In the genomic region with DNA sequence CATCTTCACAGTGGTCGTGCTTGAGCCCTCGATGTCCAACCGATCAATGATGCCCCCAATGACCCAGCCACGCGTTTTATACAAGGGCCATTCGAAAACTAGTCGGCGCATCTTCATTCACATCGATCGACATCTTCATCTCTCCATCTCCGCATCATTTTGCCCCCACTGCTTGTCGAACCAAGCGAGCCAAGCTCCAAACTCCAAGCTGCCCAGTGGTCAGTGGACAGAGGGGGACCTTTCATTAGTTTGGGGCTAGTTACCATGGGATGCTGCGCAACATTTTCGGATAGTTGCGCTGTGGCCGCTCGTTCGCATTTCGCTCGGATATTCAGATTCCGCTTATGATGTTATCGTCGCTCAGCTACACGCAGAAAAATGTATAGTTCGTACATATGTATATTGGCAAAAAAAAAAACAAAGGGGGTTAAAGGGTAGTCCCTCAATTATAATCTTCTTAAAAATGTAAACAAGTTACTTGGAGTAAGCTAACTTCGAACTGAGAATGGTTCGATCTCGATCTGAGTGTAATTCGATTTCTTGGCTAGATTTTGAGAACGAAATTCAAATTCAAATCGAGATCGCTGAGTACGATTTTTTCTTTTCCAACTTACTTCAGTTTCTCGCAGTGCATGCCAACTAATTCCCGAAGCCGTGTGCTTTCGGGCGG, we compare ENCODE assay signal across 2 fruit fly cellular contexts.
TF ChIP-seq lines count a peak whose summit lies in the region.

A gene (minus strand): TSS at position 51 of the 670 bp plus-strand sequence.

TF ChIP-seq in whole organism, embryonic, 481 proteins besides CTCF, POLR2A, EP300 and RAD21 (continued from another document and continues in another):
- TF ChIP-seq CG1603 (tag; optimal IDR thresholded peaks at IDR 0.05; lab: Kevin White, UChicago), result peak; percentile 38
- TF ChIP-seq odd (GFP tag; optimal IDR thresholded peaks at IDR 0.05; lab: Kevin White, UChicago), result no peak
- TF ChIP-seq tx (GFP tag; optimal IDR thresholded peaks at IDR 0.05; lab: Kevin White, UChicago), result no peak
- TF ChIP-seq sisA (GFP tag; IDR thresholded peaks at IDR 0.05; lab: Robert Waterston, UW), result peak; percentile 71
- 0 out of 3 replicates have a peak, but pooled peaks have one; percentile 42 for TF ChIP-seq ase (GFP tag; IDR thresholded peaks at IDR 0.05; lab: Robert Waterston, UW)
- no peak for TF ChIP-seq CG15514 (GFP tag; optimal IDR thresholded peaks at IDR 0.05; lab: Kevin White, UChicago)
- no peak for TF ChIP-seq D19B (GFP tag; optimal IDR thresholded peaks at IDR 0.05; lab: Kevin White, UChicago)
- no peak for TF ChIP-seq Sry-β (GFP tag; optimal IDR thresholded peaks at IDR 0.05; lab: Kevin White, UChicago)
- no peak for TF ChIP-seq dan (GFP tag; IDR thresholded peaks at IDR 0.05; lab: Robert Waterston, UW)
- TF ChIP-seq tup (GFP tag; optimal IDR thresholded peaks at IDR 0.05; lab: Kevin White, UChicago), result no peak
- no peak for TF ChIP-seq CG10654 (GFP tag; optimal IDR thresholded peaks at IDR 0.05; lab: Kevin White, UChicago)
- TF ChIP-seq D19A (tag; optimal IDR thresholded peaks at IDR 0.05; lab: Kevin White, UChicago), result no peak
- TF ChIP-seq CG1792 (GFP tag; optimal IDR thresholded peaks at IDR 0.05; lab: Kevin White, UChicago), result no peak
- TF ChIP-seq sr (GFP tag; IDR thresholded peaks at IDR 0.05; lab: Robert Waterston, UW), result no peak
- no peak for TF ChIP-seq slp2 (GFP tag; optimal IDR thresholded peaks at IDR 0.05; lab: Kevin White, UChicago)
- TF ChIP-seq CG11093 (GFP tag; IDR thresholded peaks at IDR 0.05; lab: Robert Waterston, UW), result peak; percentile 40; the same call in 1 of the 3 replicates
- TF ChIP-seq CG4854 (GFP tag; optimal IDR thresholded peaks at IDR 0.05; lab: Kevin White, UChicago), result no peak
- no peak for TF ChIP-seq chm (GFP tag; IDR thresholded peaks at IDR 0.05; lab: Robert Waterston, UW)
- no peak for TF ChIP-seq CHES-1-like (GFP tag; optimal IDR thresholded peaks at IDR 0.05; lab: Kevin White, UChicago)
- no peak for TF ChIP-seq CG31388 (GFP tag; optimal IDR thresholded peaks at IDR 0.05; lab: Kevin White, UChicago)
- peak; percentile 17 for TF ChIP-seq CG13296 (GFP tag; optimal IDR thresholded peaks at IDR 0.05; lab: Kevin White, UChicago)
- peak; percentile 45 for TF ChIP-seq Xbp1 (GFP tag; optimal IDR thresholded peaks at IDR 0.05; lab: Kevin White, UChicago)
- TF ChIP-seq sna (GFP tag; IDR thresholded peaks at IDR 0.05; lab: Robert Waterston, UW; ENCODE audit: partially characterized antibody), result no peak
- TF ChIP-seq CG11398 (GFP tag; optimal IDR thresholded peaks at IDR 0.05; lab: Kevin White, UChicago), result no peak
- TF ChIP-seq Eip74EF (GFP tag; optimal IDR thresholded peaks at IDR 0.05; lab: Kevin White, UChicago), result peak in 1 of 2 experiments; percentile 3
- no peak for TF ChIP-seq CG10431 (GFP tag; optimal IDR thresholded peaks at IDR 0.05; lab: Kevin White, UChicago)
- TF ChIP-seq CG1647 (GFP tag; optimal IDR thresholded peaks at IDR 0.05; lab: Kevin White, UChicago), result no peak
- no peak; the same call in 1 of the 2 replicates for TF ChIP-seq dati (GFP tag; IDR thresholded peaks at IDR 0.05; lab: Robert Waterston, UW)
- TF ChIP-seq bbx (GFP tag; IDR thresholded peaks at IDR 0.05; lab: Robert Waterston, UW; ENCODE audit: partially characterized antibody), result no peak
- TF ChIP-seq CG7928 (GFP tag; optimal IDR thresholded peaks at IDR 0.05; lab: Kevin White, UChicago), result no peak
- peak; percentile 5 for TF ChIP-seq CG12659 (GFP tag; optimal IDR thresholded peaks at IDR 0.05; lab: Kevin White, UChicago)
- no peak for TF ChIP-seq CG7745 (tag; optimal IDR thresholded peaks at IDR 0.05; lab: Kevin White, UChicago)
- TF ChIP-seq crol (GFP tag; IDR thresholded peaks at IDR 0.05; lab: Robert Waterston, UW), result 0 out of 2 replicates have a peak, but pooled peaks have one; percentile 23
- TF ChIP-seq HLHmδ (GFP tag; optimal IDR thresholded peaks at IDR 0.05; lab: Kevin White, UChicago), result no peak
- TF ChIP-seq peb (GFP tag; IDR thresholded peaks at IDR 0.05; lab: Robert Waterston, UW), result no peak
- TF ChIP-seq mld (GFP tag; IDR thresholded peaks at IDR 0.05; lab: Robert Waterston, UW; ENCODE audit: partially characterized antibody), result no peak
- TF ChIP-seq CG9932 (GFP tag; IDR thresholded peaks at IDR 0.05; lab: Robert Waterston, UW), result no peak
- TF ChIP-seq wor (GFP tag; IDR thresholded peaks at IDR 0.05; lab: Robert Waterston, UW), result peak; percentile 45; the same call in 1 of the 2 replicates
- no peak for TF ChIP-seq CG11085 (GFP tag; IDR thresholded peaks at IDR 0.05; lab: Robert Waterston, UW)
- TF ChIP-seq CG4328 (GFP tag; optimal IDR thresholded peaks at IDR 0.05; lab: Kevin White, UChicago), result no peak
- peak; percentile 46 for TF ChIP-seq Camta (GFP tag; optimal IDR thresholded peaks at IDR 0.05; lab: Kevin White, UChicago)
- TF ChIP-seq Atf3 (GFP tag; optimal IDR thresholded peaks at IDR 0.05; lab: Kevin White, UChicago), result no peak
- TF ChIP-seq cas (GFP tag; IDR thresholded peaks at IDR 0.05; lab: Robert Waterston, UW), result no peak
- TF ChIP-seq CG9437 (GFP tag; optimal IDR thresholded peaks at IDR 0.05; lab: Kevin White, UChicago), result no peak
- TF ChIP-seq CG17328 (GFP tag; IDR thresholded peaks at IDR 0.05; lab: Robert Waterston, UW), result peak; percentile 47; the same call in 1 of the 2 replicates
- 0 out of 2 replicates have a peak, but pooled peaks have one; percentile 35 for TF ChIP-seq gsb (GFP tag; IDR thresholded peaks at IDR 0.05; lab: Robert Waterston, UW)
- no peak for TF ChIP-seq bigmax (GFP tag; optimal IDR thresholded peaks at IDR 0.05; lab: Kevin White, UChicago)
- 0 out of 2 replicates have a peak, but pooled peaks have one; percentile 21 for TF ChIP-seq CG4404 (GFP tag; IDR thresholded peaks at IDR 0.05; lab: Robert Waterston, UW)
- no peak for TF ChIP-seq CG10543 (GFP tag; optimal IDR thresholded peaks at IDR 0.05; lab: Kevin White, UChicago)
- TF ChIP-seq CG3838 (GFP tag; optimal IDR thresholded peaks at IDR 0.05; lab: Kevin White, UChicago), result no peak
- TF ChIP-seq CG32772 (GFP tag; IDR thresholded peaks at IDR 0.05; lab: Robert Waterston, UW), result 0 out of 2 replicates have a peak, but pooled peaks have one; percentile 20
- TF ChIP-seq CG2712 (tag; optimal IDR thresholded peaks at IDR 0.05; lab: Kevin White, UChicago), result no peak
- TF ChIP-seq repo (GFP tag; optimal IDR thresholded peaks at IDR 0.05; lab: Kevin White, UChicago), result no peak
- TF ChIP-seq fd102C (GFP tag; optimal IDR thresholded peaks at IDR 0.05; lab: Kevin White, UChicago), result no peak
- TF ChIP-seq CG7963 (GFP tag; IDR thresholded peaks at IDR 0.05; lab: Robert Waterston, UW; ENCODE audit: partially characterized antibody), result no peak
- TF ChIP-seq twi (tag; optimal IDR thresholded peaks at IDR 0.05; lab: Kevin White, UChicago), result no peak
- no peak for TF ChIP-seq pho (GFP tag; optimal IDR thresholded peaks at IDR 0.05; lab: Kevin White, UChicago)
- TF ChIP-seq Ravus (GFP tag; IDR thresholded peaks at IDR 0.05; lab: Robert Waterston, UW), result no peak; the same call in 1 of the 2 replicates
- TF ChIP-seq hbn (GFP tag; IDR thresholded peaks at IDR 0.05; lab: Robert Waterston, UW; ENCODE audit: partially characterized antibody), result no peak
- TF ChIP-seq CG12769 (tag; optimal IDR thresholded peaks at IDR 0.05; lab: Kevin White, UChicago), result no peak
- TF ChIP-seq zen (tag; optimal IDR thresholded peaks at IDR 0.05; lab: Kevin White, UChicago), result no peak

TF ChIP-seq in whole organism, prepupa, 60 proteins besides CTCF, POLR2A, EP300 and RAD21 (continued from another document):
- TF ChIP-seq CG34406 (GFP tag; optimal IDR thresholded peaks at IDR 0.05; lab: Kevin White, UChicago) (no peak), Hr39 (GFP tag; optimal IDR thresholded peaks at IDR 0.05; lab: Kevin White, UChicago) (no peak), CG32006 (GFP tag; optimal IDR thresholded peaks at IDR 0.05; lab: Kevin White, UChicago) (no peak), CG6276 (GFP tag; optimal IDR thresholded peaks at IDR 0.05; lab: Kevin White, UChicago) (no peak), Sox102F (GFP tag; optimal IDR thresholded peaks at IDR 0.05; lab: Kevin White, UChicago) (no peak), ss (GFP tag; optimal IDR thresholded peaks at IDR 0.05; lab: Kevin White, UChicago) (no peak), Eip78C (GFP tag; lab: Kevin White, UChicago) (peak; percentile 68), Sox15 (GFP tag; optimal IDR thresholded peaks at IDR 0.05; lab: Kevin White, UChicago) (no peak), CG9139 (GFP tag; optimal IDR thresholded peaks at IDR 0.05; lab: Kevin White, UChicago) (no peak), CG6854 (GFP tag; optimal IDR thresholded peaks at IDR 0.05; lab: Kevin White, UChicago) (no peak), CG8119 (GFP tag; IDR thresholded peaks at IDR 0.05; lab: Robert Waterston, UW) (no peak), fd59A (GFP tag; optimal IDR thresholded peaks at IDR 0.05; lab: Kevin White, UChicago) (no peak)
